Fruit fly (Drosophila melanogaster) whole organism, prepupa: ENCODE results near the gene CG7031.

Experiments used
- Blimp-1 ChIP-seq: fragments of 200-800 bp; sonication (Bioruptor generic); optimal IDR thresholded peaks from 3 replicates; lab custom pipeline; 2017; ENCODE audit warnings: missing biosample characterization, missing genetic modification characterization, mild to moderate bottlenecking, moderate library complexity, missing genetic modification reagents
- CG10631 ChIP-seq: fragments of 200-800 bp; sonication (Bioruptor generic); optimal IDR thresholded peaks from 2 replicates; lab custom pipeline; 2016; ENCODE audit warnings: missing biosample characterization, missing genetic modification characterization
- Eip75B ChIP-seq: fragments of 200-800 bp; sonication (Bioruptor generic); optimal IDR thresholded peaks from 3 replicates; lab custom pipeline; 2016; ENCODE audit warnings: missing biosample characterization, missing genetic modification characterization
- Met ChIP-seq: fragments of 200-800 bp; sonication (Bioruptor generic); optimal IDR thresholded peaks from 3 replicates; lab custom pipeline; 2016; ENCODE audit warnings: missing biosample characterization, missing genetic modification characterization
- OdsH ChIP-seq: fragments of 200-800 bp; sonication (Bioruptor generic); optimal IDR thresholded peaks from 3 replicates; lab custom pipeline; 2016; ENCODE audit warnings: missing biosample characterization, missing genetic modification characterization
- Smox ChIP-seq: fragments of 200-800 bp; sonication (Bioruptor generic); optimal IDR thresholded peaks from 3 replicates; lab custom pipeline; 2016; ENCODE audit warnings: missing biosample characterization, missing genetic modification characterization
- Sox102F ChIP-seq: fragments of 200-800 bp; sonication (Bioruptor generic); optimal IDR thresholded peaks from 2 replicates; lab custom pipeline; 2016; ENCODE audit warnings: missing biosample characterization, mild to moderate bottlenecking, missing genetic modification characterization
- esn ChIP-seq: fragments of 200-800 bp; sonication (Bioruptor generic); optimal IDR thresholded peaks from 2 replicates; lab custom pipeline; 2016; ENCODE audit warnings: missing biosample characterization, mild to moderate bottlenecking, missing genetic modification characterization, moderate library complexity
- fd59A ChIP-seq: fragments of 200-800 bp; sonication (Bioruptor generic); optimal IDR thresholded peaks from 2 replicates; lab custom pipeline; 2017; ENCODE audit warnings: missing biosample characterization, mild to moderate bottlenecking, missing genetic modification characterization, missing genetic modification reagents
- fd85E ChIP-seq: fragments of 200-800 bp; sonication (Bioruptor generic); optimal IDR thresholded peaks from 3 replicates; lab custom pipeline; 2016; ENCODE audit warnings: missing biosample characterization, missing genetic modification characterization
- fkh ChIP-seq: fragments of 200-800 bp; sonication (Bioruptor generic); optimal IDR thresholded peaks from 3 replicates; lab custom pipeline; 2017; ENCODE audit warnings: missing biosample characterization, mild to moderate bottlenecking, missing genetic modification characterization, moderate library complexity
- lz ChIP-seq: fragments of 200-800 bp; sonication (Bioruptor generic); optimal IDR thresholded peaks from 3 replicates; lab custom pipeline; 2016; ENCODE audit warnings: missing biosample characterization, missing genetic modification characterization
- spab ChIP-seq: fragments of 200-800 bp; sonication (Bioruptor generic); optimal IDR thresholded peaks from 2 replicates; lab custom pipeline; 2017; ENCODE audit warnings: missing biosample characterization, mild to moderate bottlenecking, missing genetic modification characterization, missing genetic modification reagents
- svp ChIP-seq: fragments of 200-800 bp; sonication (Bioruptor generic); peaks from one replicate; lab custom pipeline; 2016; ENCODE audit warnings: missing biosample characterization, missing genetic modification characterization

dm6 chr3R:22822729-22823128, 18.6 kb downstream of the CG7031 start:
- TF ChIP-seq Smox (GFP tag; lab: Kevin White, UChicago) (no peak), Sox102F (GFP tag; lab: Kevin White, UChicago) (no peak), fd85E (GFP tag; lab: Kevin White, UChicago) (no peak), Blimp-1 (GFP tag; lab: Kevin White, UChicago) (no peak), OdsH (GFP tag; lab: Kevin White, UChicago) (no peak), CG10631 (no peak), fd59A (GFP tag; lab: Kevin White, UChicago) (no peak), fkh (no peak), Met (GFP tag; lab: Kevin White, UChicago) (no peak), spab (GFP tag; lab: Kevin White, UChicago) (no peak), esn (GFP tag; lab: Kevin White, UChicago) (no peak), svp (GFP tag; lab: Kevin White, UChicago) (peak; percentile 13), lz (no peak), Eip75B (GFP tag; lab: Kevin White, UChicago) (no peak)
